Fruit fly (Drosophila melanogaster) whole organism, embryonic: ENCODE results near the gene alphaCOP.

Experiments
- BEAF-32 ChIP-seq: fragments of 200-800 bp; sonication (Bioruptor generic); optimal IDR thresholded peaks from 3 replicates; lab custom pipeline; 2017; ENCODE audit warnings: missing biosample characterization, missing genetic modification characterization, mild to moderate bottlenecking, moderate library complexity, missing genetic modification reagents
- C15 ChIP-seq: fragments of 200-800 bp; sonication (Bioruptor generic); IDR thresholded peaks from 3 replicates; pipeline ENCODE4 v1.3.6; 2022; ENCODE audit warnings: missing biosample characterization, missing genetic modification characterization
- CG10274 ChIP-seq: fragments of 200-800 bp; sonication (Bioruptor generic); optimal IDR thresholded peaks from 3 replicates; lab custom pipeline; 2017; ENCODE audit warnings: missing biosample characterization, mild to moderate bottlenecking, missing genetic modification characterization
- CG10543 ChIP-seq: fragments of 200-800 bp; sonication (Bioruptor generic); optimal IDR thresholded peaks from 3 replicates; lab custom pipeline; 2017; ENCODE audit warnings: missing biosample characterization, mild to moderate bottlenecking, missing genetic modification characterization, moderate library complexity
- CG10565 ChIP-seq: fragments of 200-800 bp; sonication (Bioruptor generic); optimal IDR thresholded peaks from 3 replicates; lab custom pipeline; 2016; ENCODE audit warnings: missing biosample characterization, mild to moderate bottlenecking, missing genetic modification characterization
- CG11695 ChIP-seq: fragments of 200-800 bp; sonication (Bioruptor generic); IDR thresholded peaks from 3 replicates; pipeline ENCODE4 v1.3.6; 2022; ENCODE audit warnings: missing biosample characterization, missing genetic modification characterization
- CG12071 ChIP-seq: fragments of 200-800 bp; sonication (Bioruptor generic); optimal IDR thresholded peaks from 3 replicates; lab custom pipeline; 2018; ENCODE audit warnings: missing biosample characterization, mild to moderate bottlenecking, missing genetic modification characterization
- CG1233 ChIP-seq: fragments of 200-800 bp; sonication (Bioruptor generic); optimal IDR thresholded peaks from 4 replicates; lab custom pipeline; 2018; ENCODE audit warnings: missing biosample characterization, mild to moderate bottlenecking, missing genetic modification characterization
- CG12391 ChIP-seq: fragments of 200-800 bp; sonication (Bioruptor generic); optimal IDR thresholded peaks from 3 replicates; lab custom pipeline; 2018; ENCODE audit warnings: missing biosample characterization, mild to moderate bottlenecking, missing genetic modification characterization, moderate library complexity
- CG13894 ChIP-seq: fragments of 200-800 bp; sonication (Bioruptor generic); optimal IDR thresholded peaks from 3 replicates; lab custom pipeline; 2018; ENCODE audit warnings: missing biosample characterization, mild to moderate bottlenecking, missing genetic modification characterization, moderate library complexity
- CG14441 ChIP-seq: fragments of 200-800 bp; sonication (Bioruptor generic); IDR thresholded peaks from 2 replicates; pipeline ENCODE4 v1.3.6; 2022; ENCODE audit warnings: missing biosample characterization, missing genetic modification characterization
- CG14710 ChIP-seq: fragments of 200-800 bp; sonication (Bioruptor generic); optimal IDR thresholded peaks from 3 replicates; lab custom pipeline; 2019; ENCODE audit warnings: missing biosample characterization, mild to moderate bottlenecking, missing genetic modification characterization, moderate library complexity
- CG15696 ChIP-seq: fragments of 200-800 bp; sonication (Bioruptor generic); optimal IDR thresholded peaks from 2 replicates; lab custom pipeline; 2019; ENCODE audit warnings: missing biosample characterization, mild to moderate bottlenecking, missing genetic modification characterization, moderate library complexity
- CG17359 ChIP-seq: fragments of 200-800 bp; sonication (Bioruptor generic); optimal IDR thresholded peaks from 3 replicates; lab custom pipeline; 2018; ENCODE audit warnings: missing biosample characterization, mild to moderate bottlenecking, missing genetic modification characterization, moderate library complexity
- CG33213 ChIP-seq: fragments of 200-800 bp; sonication (Bioruptor generic); optimal IDR thresholded peaks from 3 replicates; lab custom pipeline; 2016; ENCODE audit warnings: missing biosample characterization, missing genetic modification characterization
- CG3838 ChIP-seq: fragments of 200-800 bp; sonication (Bioruptor generic); optimal IDR thresholded peaks from 3 replicates; lab custom pipeline; 2016; ENCODE audit warnings: missing biosample characterization, missing genetic modification characterization
- CG4282 ChIP-seq: fragments of 200-800 bp; sonication (Bioruptor generic); optimal IDR thresholded peaks from 2 replicates; lab custom pipeline; 2016; ENCODE audit warnings: missing biosample characterization, missing genetic modification characterization
- CG6791 ChIP-seq: fragments of 200-800 bp; sonication (Bioruptor generic); IDR thresholded peaks from 3 replicates; pipeline ENCODE4 v1.3.6; 2022; ENCODE audit warnings: missing biosample characterization, missing genetic modification characterization; ENCODE audit not compliant: partially characterized antibody
- CG7357 ChIP-seq: fragments of 200-800 bp; sonication (Bioruptor generic); IDR thresholded peaks from 3 replicates; pipeline ENCODE4 v1.3.6; 2022; ENCODE audit warnings: missing biosample characterization, missing genetic modification characterization
- CG7987 ChIP-seq: fragments of 200-800 bp; sonication (Bioruptor generic); optimal IDR thresholded peaks from 2 replicates; lab custom pipeline; 2018; ENCODE audit warnings: missing biosample characterization, mild to moderate bottlenecking, missing genetic modification characterization, moderate library complexity
- CHES-1-like ChIP-seq: fragments of 200-800 bp; sonication (Bioruptor generic); optimal IDR thresholded peaks from 2 replicates; lab custom pipeline; 2016; ENCODE audit warnings: missing biosample characterization, missing genetic modification characterization
- CTCF ChIP-seq: fragments of 200-800 bp; sonication (Bioruptor generic); optimal IDR thresholded peaks from 2 replicates; lab custom pipeline; 2017; ENCODE audit warnings: missing biosample characterization, mild to moderate bottlenecking, missing genetic modification characterization, moderate library complexity
- CoRest ChIP-seq: fragments of 200-800 bp; sonication (Bioruptor generic); optimal IDR thresholded peaks from 3 replicates; lab custom pipeline; 2018; ENCODE audit warnings: missing biosample characterization, mild to moderate bottlenecking, missing genetic modification characterization, moderate library complexity
- CrebB ChIP-seq: fragments of 200-800 bp; sonication (Bioruptor generic); optimal IDR thresholded peaks from 3 replicates; lab custom pipeline; 2018; ENCODE audit warnings: missing biosample characterization, mild to moderate bottlenecking, missing genetic modification characterization
- Dfd ChIP-seq, 2 experiments: fragments of >200 bp; optimal IDR thresholded peaks; 2 replicates each; lab custom pipeline; 2017; ENCODE audit warnings: missing biosample characterization in 2 of 2, missing genetic modification characterization in 2 of 2
- HLHmδ ChIP-seq: fragments of 200-800 bp; sonication (Bioruptor generic); optimal IDR thresholded peaks from 2 replicates; lab custom pipeline; 2018; ENCODE audit warnings: missing biosample characterization, mild to moderate bottlenecking, missing genetic modification characterization, moderate library complexity
- Lim3 ChIP-seq: fragments of 200-800 bp; sonication (Bioruptor generic); IDR thresholded peaks from 2 replicates; pipeline ENCODE4 v1.3.6; 2022; ENCODE audit warnings: missing biosample characterization, missing genetic modification characterization
- Myb ChIP-seq: fragments of 200-800 bp; sonication (Bioruptor generic); optimal IDR thresholded peaks from 2 replicates; lab custom pipeline; 2016; ENCODE audit warnings: missing biosample characterization, missing genetic modification characterization
- NfI ChIP-seq: fragments of 200-800 bp; sonication (Bioruptor generic); optimal IDR thresholded peaks from 3 replicates; lab custom pipeline; 2018; ENCODE audit warnings: missing biosample characterization, mild to moderate bottlenecking, missing genetic modification characterization, moderate library complexity
- Oaz ChIP-seq: fragments of 200-800 bp; sonication (Bioruptor generic); IDR thresholded peaks from 2 replicates; pipeline ENCODE4 v1.3.6; 2022; ENCODE audit warnings: missing biosample characterization, missing genetic modification characterization
- Xrp1 ChIP-seq: fragments of 200-800 bp; sonication (Bioruptor generic); IDR thresholded peaks from 2 replicates; pipeline ENCODE4 v1.3.6; 2022; ENCODE audit warnings: missing biosample characterization, missing genetic modification characterization
- bab2 ChIP-seq: fragments of 200-800 bp; sonication (Bioruptor generic); optimal IDR thresholded peaks from 2 replicates; lab custom pipeline; 2016; ENCODE audit warnings: missing biosample characterization, missing genetic modification characterization
- crol ChIP-seq: fragments of 200-800 bp; sonication (Bioruptor generic); IDR thresholded peaks from 2 replicates; pipeline ENCODE4 v1.3.6; 2022; ENCODE audit warnings: missing biosample characterization, missing genetic modification characterization
- dati ChIP-seq: fragments of 200-800 bp; sonication (Bioruptor generic); IDR thresholded peaks from 2 replicates; pipeline ENCODE4 v1.3.6; 2022; ENCODE audit warnings: missing biosample characterization, missing genetic modification characterization
- dysf ChIP-seq: fragments of 200-800 bp; sonication (Bioruptor generic); IDR thresholded peaks from 3 replicates; pipeline ENCODE4 v1.3.6; 2022; ENCODE audit warnings: missing biosample characterization, missing genetic modification characterization
- fru ChIP-seq: fragments of >200 bp; optimal IDR thresholded peaks from 2 replicates; lab custom pipeline; 2017
- inv ChIP-seq: fragments of 200-800 bp; sonication (Bioruptor generic); IDR thresholded peaks from 2 replicates; pipeline ENCODE4 v1.3.6; 2022; ENCODE audit warnings: missing biosample characterization, missing genetic modification characterization; ENCODE audit not compliant: partially characterized antibody
- jing ChIP-seq: fragments of 200-800 bp; sonication (Bioruptor generic); optimal IDR thresholded peaks from 2 replicates; lab custom pipeline; 2018; ENCODE audit warnings: missing biosample characterization, mild to moderate bottlenecking, missing genetic modification characterization
- jumu ChIP-seq: fragments of 200-800 bp; sonication (Bioruptor generic); optimal IDR thresholded peaks from 3 replicates; lab custom pipeline; 2016; ENCODE audit warnings: missing biosample characterization, missing genetic modification characterization
- kni ChIP-seq: fragments of 200-800 bp; sonication (Bioruptor generic); optimal IDR thresholded peaks from 3 replicates; lab custom pipeline; 2017; ENCODE audit warnings: mild to moderate bottlenecking, missing biosample characterization, missing genetic modification reagents, missing genetic modification characterization
- odd ChIP-seq: fragments of 200-800 bp; sonication (Bioruptor generic); optimal IDR thresholded peaks from 2 replicates; lab custom pipeline; 2017; ENCODE audit warnings: missing biosample characterization, mild to moderate bottlenecking, missing genetic modification characterization
- pho ChIP-seq: fragments of 200-800 bp; sonication (Bioruptor generic); optimal IDR thresholded peaks from 2 replicates; lab custom pipeline; 2016; ENCODE audit warnings: missing biosample characterization, missing genetic modification characterization
- prd ChIP-seq, 3 experiments: fragments of >200 bp in 2 of 3; fragments of 200-800 bp in 1 of 3; sonication (Bioruptor generic) in 1 of 3; optimal IDR thresholded peaks in 2 of 3; IDR thresholded peaks in 1 of 3; 2 replicates in 2 of 3; 3 replicates in 1 of 3; pipeline versions ENCODE4 v1.3.6 to Lab custom; 2017 to 2022; ENCODE audit warnings: missing biosample characterization in 1 of 3, missing genetic modification characterization in 1 of 3
- pum ChIP-seq: fragments of 200-800 bp; sonication (Bioruptor generic); optimal IDR thresholded peaks from 2 replicates; lab custom pipeline; 2016; ENCODE audit warnings: missing biosample characterization, missing genetic modification characterization
- sc ChIP-seq, 3 experiments: fragments of >200 bp in 2 of 3; fragments of 200-800 bp in 1 of 3; sonication (Bioruptor generic) in 1 of 3; optimal IDR thresholded peaks; 2 replicates in 2 of 3; 3 replicates in 1 of 3; lab custom pipeline; 2017; ENCODE audit warnings: mild to moderate bottlenecking in 1 of 3, missing biosample characterization in 1 of 3, missing genetic modification characterization in 1 of 3, missing genetic modification reagents in 1 of 3
- scrt ChIP-seq: fragments of 200-800 bp; sonication (Bioruptor generic); optimal IDR thresholded peaks from 2 replicates; lab custom pipeline; 2018; ENCODE audit warnings: missing biosample characterization, mild to moderate bottlenecking, missing genetic modification characterization, moderate library complexity
- tio ChIP-seq: fragments of 200-800 bp; sonication (Bioruptor generic); optimal IDR thresholded peaks from 2 replicates; lab custom pipeline; 2017; ENCODE audit warnings: missing biosample characterization, missing genetic modification characterization, inconsistent platforms
- unpg ChIP-seq: fragments of 200-800 bp; sonication (Bioruptor generic); optimal IDR thresholded peaks from 3 replicates; lab custom pipeline; 2018; ENCODE audit warnings: missing biosample characterization, mild to moderate bottlenecking, missing genetic modification characterization, moderate library complexity
- yki ChIP-seq: fragments of >200 bp; optimal IDR thresholded peaks from 3 replicates; lab custom pipeline; 2018
- zfh1 ChIP-seq: fragments of 200-800 bp; sonication (Bioruptor generic); IDR thresholded peaks from 3 replicates; pipeline ENCODE4 v1.3.6; 2022; ENCODE audit warnings: missing biosample characterization, missing genetic modification characterization

Gene alphaCOP

dm6 chr3L:1639185-1639812, 5.7 kb downstream of the alphaCOP start, which contains the start of the genes Mettl2 and Bgb (continued):
- TF ChIP-seq unpg (peak; percentile 71), pum (peak; percentile 88), CG7987 (GFP tag; lab: Kevin White, UChicago) (no peak), NfI (peak; percentile 64), CG12071 (GFP tag; lab: Kevin White, UChicago) (no peak), jumu (peak; percentile 84), dysf (GFP tag; lab: Robert Waterston, UW) (peak; percentile 87), CG14441 (peak; percentile 81), CG4282 (GFP tag; lab: Kevin White, UChicago) (no peak), CG13894 (tag; lab: Kevin White, UChicago) (peak; percentile 45), bab2 (GFP tag; lab: Kevin White, UChicago) (peak; percentile 79), CG11695 (peak; percentile 81; the same call in 2 of the 3 replicates), CrebB (no peak), scrt (GFP tag; lab: Kevin White, UChicago) (no peak), fru (lab: Kevin White, UChicago) (no peak), yki (lab: Kevin White, UChicago) (no peak), kni (GFP tag; lab: Kevin White, UChicago) (peak; percentile 25), CG17359 (tag; lab: Kevin White, UChicago) (peak; percentile 62), CG15696 (tag; lab: Kevin White, UChicago) (peak; percentile 89), odd (GFP tag; lab: Kevin White, UChicago) (no peak), Myb (GFP tag; lab: Kevin White, UChicago) (peak; percentile 80), inv (GFP tag; lab: Robert Waterston, UW) (peak; percentile 84), BEAF-32 (GFP tag; lab: Kevin White, UChicago) (peak; percentile 89), prd (optimal IDR thresholded peaks at IDR 0.05; lab: Kevin White, UChicago) (no peak), prd (GFP tag; IDR thresholded peaks at IDR 0.05; lab: Robert Waterston, UW) (peak; percentile 91), CHES-1-like (peak; percentile 80), CG3838 (GFP tag; lab: Kevin White, UChicago) (no peak), CG10543 (GFP tag; lab: Kevin White, UChicago) (peak; percentile 51), pho (GFP tag; lab: Kevin White, UChicago) (peak; percentile 84), Lim3 (no peak), CTCF (GFP tag; lab: Kevin White, UChicago) (no peak), dati (no peak), C15 (peak; percentile 46; the same call in 1 of the 3 replicates), Xrp1 (GFP tag; lab: Robert Waterston, UW) (peak; percentile 76), tio (GFP tag; lab: Kevin White, UChicago) (no peak), CoRest (tag; lab: Kevin White, UChicago) (peak; percentile 83), zfh1 (peak; percentile 84), Dfd (GFP tag; optimal IDR thresholded peaks at IDR 0.05; lab: Kevin White, UChicago) (no peak), HLHmδ (GFP tag; lab: Kevin White, UChicago) (no peak), CG10565 (peak; percentile 1), jing (GFP tag; lab: Kevin White, UChicago) (no peak), CG1233 (GFP tag; lab: Kevin White, UChicago) (peak; percentile 71), sc (optimal IDR thresholded peaks at IDR 0.05; lab: Kevin White, UChicago) (no peak), sc (GFP tag; optimal IDR thresholded peaks at IDR 0.05; lab: Kevin White, UChicago) (no peak), Oaz (GFP tag; lab: Robert Waterston, UW) (peak; percentile 49), CG33213 (GFP tag; lab: Kevin White, UChicago) (peak; percentile 65), crol (no peak), CG12391 (tag; lab: Kevin White, UChicago) (peak; percentile 75), CG6791 (0 out of 3 replicates have a peak, but pooled peaks have one; percentile 16), CG7357 (GFP tag; lab: Robert Waterston, UW) (peak; percentile 75), CG10274 (GFP tag; lab: Kevin White, UChicago) (peak; percentile 26), CG14710 (tag; lab: Kevin White, UChicago) (peak; percentile 89)
